Worm (Caenorhabditis elegans) whole organism, early embryonic: ENCODE measurements around the gene ceh-23.

Experiments used
- ama-1 ChIP-seq: fragments of 150-350 bp; optimal IDR thresholded peaks from 2 replicates; lab custom pipeline; 2014
- hnd-1 ChIP-seq: sonication (generic microtip); optimal IDR thresholded peaks from 2 replicates; lab custom pipeline; 2016; ENCODE audit warnings: missing genetic modification characterization, missing compliant biosample characterization
- sea-1 ChIP-seq: fragments of 200-800 bp; sonication (Bioruptor generic); conservative IDR thresholded peaks from 2 replicates; pipeline ENCODE4 v1.3.6; 2022; ENCODE audit warnings: missing genetic modification characterization, missing compliant biosample characterization
- tbx-11 ChIP-seq: fragments of 200-800 bp; sonication (Bioruptor generic); IDR thresholded peaks from 2 replicates; pipeline ENCODE4 v1.3.6; 2022; ENCODE audit warnings: missing genetic modification characterization, missing compliant biosample characterization

ce11 chrIII:7861535-7862120 is 22.2 kb downstream of the ceh-23 start, which contains the start of gene snr-5:
- TF ChIP-seq sea-1 (GFP tag; lab: Robert Waterston, UW), result no peak
- no peak for TF ChIP-seq tbx-11 (GFP tag; lab: Robert Waterston, UW)
- no peak for TF ChIP-seq hnd-1 (tag; lab: Kevin White, UChicago)
- TF ChIP-seq ama-1, result no peak
